Worm (Caenorhabditis elegans) whole organism, early embryonic: ENCODE data around the gene grl-13.

Experiments used
- B0310.2 ChIP-seq: sonication (generic microtip); optimal IDR thresholded peaks from 2 replicates; lab custom pipeline; 2016; ENCODE audit warnings: mild to moderate bottlenecking, missing genetic modification characterization, missing compliant biosample characterization
- F13C5.2 ChIP-seq: sonication (generic microtip); optimal IDR thresholded peaks from 2 replicates; lab custom pipeline; 2017; ENCODE audit warnings: mild to moderate bottlenecking, missing genetic modification characterization, inconsistent platforms, missing compliant biosample characterization
- aly-1 ChIP-seq: sonication (generic microtip); optimal IDR thresholded peaks from 2 replicates; lab custom pipeline; 2016; ENCODE audit warnings: missing genetic modification characterization, missing compliant biosample characterization
- ama-1 ChIP-seq: fragments of 150-350 bp; optimal IDR thresholded peaks from 2 replicates; lab custom pipeline; 2014
- ceh-13 ChIP-seq: fragments of 200-800 bp; sonication (Bioruptor generic); optimal IDR thresholded peaks from 2 replicates; lab custom pipeline; 2018; ENCODE audit warnings: mild to moderate bottlenecking, missing genetic modification characterization, missing compliant biosample characterization
- ceh-36 ChIP-seq: sonication (generic microtip); optimal IDR thresholded peaks from 2 replicates; lab custom pipeline; 2016; ENCODE audit warnings: missing genetic modification characterization, inconsistent platforms, missing compliant biosample characterization
- ets-7 ChIP-seq: sonication (generic microtip); optimal IDR thresholded peaks from 2 replicates; lab custom pipeline; 2016; ENCODE audit warnings: missing genotype, missing genetic modification characterization, missing compliant biosample characterization
- flt-1 ChIP-seq: fragments of 200-800 bp; sonication (Bioruptor generic); IDR thresholded peaks from 2 replicates; pipeline ENCODE4 v1.3.6; 2022; ENCODE audit warnings: missing genetic modification characterization, missing compliant biosample characterization
- hmbx-1 ChIP-seq: sonication (generic microtip); optimal IDR thresholded peaks from 2 replicates; lab custom pipeline; 2016; ENCODE audit warnings: mild to moderate bottlenecking, missing genetic modification characterization, missing compliant biosample characterization
- hmg-4 ChIP-seq: fragments of 200-800 bp; sonication (Bioruptor generic); optimal IDR thresholded peaks from 2 replicates; lab custom pipeline; 2018; ENCODE audit warnings: mild to moderate bottlenecking, missing genetic modification characterization, missing compliant biosample characterization
- hnd-1 ChIP-seq: sonication (generic microtip); optimal IDR thresholded peaks from 2 replicates; lab custom pipeline; 2016; ENCODE audit warnings: missing genetic modification characterization, missing compliant biosample characterization
- pes-1 ChIP-seq: fragments of 200-800 bp; sonication (Bioruptor generic); IDR thresholded peaks from 2 replicates; pipeline ENCODE4 v1.3.6; 2022; ENCODE audit warnings: missing genetic modification reagents, missing genetic modification characterization, missing compliant biosample characterization
- scrt-1 ChIP-seq: fragments of 200-800 bp; sonication (Bioruptor generic); IDR thresholded peaks from 2 replicates; pipeline ENCODE4 v1.3.6; 2022; ENCODE audit warnings: missing genetic modification characterization, missing compliant biosample characterization
- sea-1 ChIP-seq: fragments of 200-800 bp; sonication (Bioruptor generic); conservative IDR thresholded peaks from 2 replicates; pipeline ENCODE4 v1.3.6; 2022; ENCODE audit warnings: missing genetic modification characterization, missing compliant biosample characterization
- tbx-11 ChIP-seq: fragments of 200-800 bp; sonication (Bioruptor generic); IDR thresholded peaks from 2 replicates; pipeline ENCODE4 v1.3.6; 2022; ENCODE audit warnings: missing genetic modification characterization, missing compliant biosample characterization
- tbx-37 ChIP-seq: fragments of 200-800 bp; sonication (Bioruptor generic); conservative IDR thresholded peaks from 2 replicates; pipeline ENCODE4 v1.3.6; 2022; ENCODE audit warnings: missing genetic modification reagents, missing genetic modification characterization, missing compliant biosample characterization
- tra-4 ChIP-seq: sonication (generic microtip); optimal IDR thresholded peaks from 2 replicates; lab custom pipeline; 2017; ENCODE audit warnings: missing genetic modification characterization, missing compliant biosample characterization

Gene grl-13

DNA sequence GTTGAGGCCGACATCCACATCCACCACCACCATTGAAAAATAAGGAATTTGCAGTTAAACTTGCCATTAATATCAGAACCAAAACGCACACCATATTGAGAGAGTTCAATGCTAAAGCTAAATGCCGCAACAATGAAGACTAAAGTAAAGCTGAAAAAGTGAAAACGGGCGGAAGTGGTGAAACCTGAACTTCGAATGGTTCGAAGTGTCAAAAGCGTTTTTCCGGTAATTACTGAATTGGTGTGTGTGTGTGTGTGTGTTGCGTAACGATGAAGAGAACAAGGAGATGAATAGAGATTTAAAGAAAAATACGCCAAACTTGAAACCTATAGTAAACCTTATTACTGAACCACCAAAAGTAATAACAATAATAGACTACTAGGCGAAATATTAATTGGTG, at the start of gene grl-13:
grl-13 (minus strand) TSS at position 101 of the 400 bp plus-strand sequence.
- TF ChIP-seq hmbx-1 (no peak), tbx-11 (GFP tag; lab: Robert Waterston, UW) (no peak), scrt-1 (GFP tag; lab: Robert Waterston, UW) (no peak), tbx-37 (no peak)

DNA sequence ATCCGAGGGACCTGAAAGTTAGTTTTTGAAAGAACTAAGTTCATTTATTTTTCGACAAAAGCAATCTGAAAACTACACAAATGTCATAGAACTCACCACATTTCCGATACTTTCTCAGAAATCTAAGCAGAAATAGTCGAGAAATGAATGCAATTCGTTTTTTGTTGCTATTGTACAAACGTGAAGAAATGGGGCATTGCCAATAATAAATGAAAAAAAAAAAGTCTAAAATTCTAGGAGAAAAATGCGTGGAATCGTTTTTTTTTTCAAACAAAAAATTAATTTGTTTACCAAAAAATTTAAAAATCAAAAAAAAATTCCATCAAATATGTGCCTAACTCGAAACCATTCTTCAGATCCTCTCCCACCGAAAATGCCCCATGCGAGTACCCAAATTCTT, 47.3 kb upstream of the grl-13 start, which contains the start of gene Y47D7A.17:
Y47D7A.17 (minus strand) TSS at position 101 of the 400 bp plus-strand sequence.
- TF ChIP-seq B0310.2 (tag; lab: Kevin White, UChicago): no peak
- no peak for TF ChIP-seq hmbx-1
- no peak for TF ChIP-seq ama-1 (lab: Kevin White, UChicago)
- no peak for TF ChIP-seq tbx-11 (GFP tag; lab: Robert Waterston, UW)
- no peak for TF ChIP-seq hmg-4

DNA sequence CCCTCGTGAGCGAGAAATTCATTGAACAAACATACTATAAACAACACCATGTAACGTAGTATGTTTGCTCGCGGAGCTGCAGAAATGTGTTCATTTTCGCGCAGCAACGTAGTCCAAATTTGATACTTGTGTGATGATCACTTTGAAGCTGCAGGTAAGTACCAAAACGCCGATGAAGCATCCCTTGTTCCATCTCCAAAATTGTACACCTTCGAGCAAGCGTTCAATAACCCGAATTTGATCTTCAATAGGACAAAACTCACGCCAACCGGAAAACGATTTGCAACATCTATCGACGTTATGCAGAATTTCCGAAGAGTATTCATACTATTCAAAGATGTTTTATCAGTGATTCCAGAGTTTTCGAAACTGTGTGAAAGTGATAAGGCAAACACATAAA, 46.2 kb upstream of the grl-13 start, which contains the start of gene Y47D7A.3:
Y47D7A.3 (plus strand) TSS at position 301 of the 400 bp plus-strand sequence.
- TF ChIP-seq hmg-4 (no peak), pes-1 (GFP tag; lab: Robert Waterston, UW) (no peak), tra-4 (tag; lab: Kevin White, UChicago) (no peak), tbx-11 (GFP tag; lab: Robert Waterston, UW) (no peak), ama-1 (lab: Kevin White, UChicago) (no peak), flt-1 (no peak), F13C5.2 (no peak)

DNA sequence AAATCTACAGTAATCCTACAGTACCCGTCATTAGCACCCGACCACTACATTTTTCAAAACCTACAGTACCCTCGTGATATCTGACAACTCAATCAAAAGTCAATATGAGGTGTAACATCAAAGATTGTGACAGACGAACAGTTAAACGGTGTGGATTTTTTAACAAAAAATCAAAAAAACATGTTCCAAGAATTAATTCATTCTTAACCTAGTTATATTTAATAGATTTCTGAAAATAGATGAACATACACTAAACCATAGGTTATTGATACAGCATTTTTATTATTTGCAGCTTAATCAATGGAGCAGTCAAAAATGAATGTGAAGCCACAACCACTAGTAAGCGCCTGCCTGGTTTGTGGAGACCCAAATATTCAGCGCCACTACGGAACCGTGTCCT, 43.1 kb upstream of the grl-13 start, which contains the start of gene nhr-118:
nhr-118 (plus strand) TSS at position 301 of the 400 bp plus-strand sequence.
- no peak for TF ChIP-seq pes-1 (GFP tag; lab: Robert Waterston, UW)
- TF ChIP-seq tbx-11 (GFP tag; lab: Robert Waterston, UW): no peak
- no peak for TF ChIP-seq sea-1
- no peak for TF ChIP-seq tbx-37
- no peak for TF ChIP-seq scrt-1 (GFP tag; lab: Robert Waterston, UW)
- TF ChIP-seq tra-4 (tag; lab: Kevin White, UChicago): no peak
- no peak for TF ChIP-seq hnd-1 (tag; lab: Kevin White, UChicago)
- TF ChIP-seq ama-1 (lab: Kevin White, UChicago): no peak
- TF ChIP-seq hmg-4: no peak
- no peak for TF ChIP-seq ets-7
- TF ChIP-seq ceh-36 (tag; lab: Kevin White, UChicago): no peak
- TF ChIP-seq aly-1 (tag; lab: Kevin White, UChicago): no peak
- TF ChIP-seq B0310.2 (tag; lab: Kevin White, UChicago): no peak
- TF ChIP-seq hmbx-1: no peak
- TF ChIP-seq F13C5.2: no peak
- TF ChIP-seq flt-1: no peak
- no peak for TF ChIP-seq ceh-13 (GFP tag; lab: Kevin White, UChicago)

DNA sequence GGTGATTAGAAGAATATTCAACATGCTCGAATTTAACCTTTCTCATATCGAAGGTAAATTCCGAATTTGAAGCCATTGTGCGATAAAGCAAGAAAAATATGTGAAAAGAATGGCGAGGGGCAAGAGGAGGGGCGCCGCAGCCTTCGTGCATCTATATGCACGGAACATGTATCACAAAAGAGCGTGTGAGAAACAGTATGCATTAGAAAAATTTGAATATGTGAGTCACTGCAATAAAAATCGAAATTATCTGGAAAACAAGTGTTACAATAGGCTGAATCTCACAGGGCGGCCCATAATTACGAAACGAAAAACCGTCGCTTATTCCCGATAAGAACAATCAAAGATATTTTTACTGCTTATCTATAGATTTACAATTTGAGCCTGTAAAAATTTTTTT, 37.4 kb upstream of the grl-13 start, which contains the start of gene F13A2.5:
F13A2.5 (minus strand) TSS at position 101 of the 400 bp plus-strand sequence.
- no peak for TF ChIP-seq aly-1 (tag; lab: Kevin White, UChicago)
- no peak for TF ChIP-seq tbx-37
- no peak for TF ChIP-seq hmbx-1
- no peak for TF ChIP-seq ama-1 (lab: Kevin White, UChicago)
- TF ChIP-seq ceh-13 (GFP tag; lab: Kevin White, UChicago): no peak
- no peak for TF ChIP-seq flt-1
- TF ChIP-seq ets-7: no peak
- no peak for TF ChIP-seq ceh-36 (tag; lab: Kevin White, UChicago)
- TF ChIP-seq tbx-11 (GFP tag; lab: Robert Waterston, UW): no peak
- no peak for TF ChIP-seq tra-4 (tag; lab: Kevin White, UChicago)
- TF ChIP-seq scrt-1 (GFP tag; lab: Robert Waterston, UW): no peak
- TF ChIP-seq hmg-4: no peak

DNA sequence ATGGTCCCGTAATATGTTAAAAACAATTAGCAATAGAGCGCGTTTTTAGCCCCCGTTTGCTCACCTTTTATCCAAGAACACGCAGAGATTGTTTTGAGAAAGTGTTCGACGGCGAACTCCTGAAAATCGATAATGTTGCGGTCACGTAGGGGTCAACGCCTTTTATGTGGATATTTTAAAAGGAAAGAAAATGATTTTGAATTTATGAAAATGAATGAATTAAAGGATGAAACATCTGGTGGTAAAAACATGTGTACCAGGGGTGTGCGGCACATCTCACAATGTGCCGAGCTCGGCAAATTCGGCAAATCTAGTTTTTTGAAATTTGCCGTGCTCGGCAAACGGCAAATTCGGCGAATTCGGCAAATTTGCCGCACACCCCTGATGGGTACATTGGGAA, 35.7 kb upstream of the grl-13 start, which contains the start of gene F13A2.4:
F13A2.4 (minus strand) TSS at position 101 of the 400 bp plus-strand sequence.
- TF ChIP-seq hmbx-1 (no peak), tbx-37 (no peak), B0310.2 (tag; lab: Kevin White, UChicago) (no peak), ama-1 (lab: Kevin White, UChicago) (no peak), flt-1 (no peak), ceh-36 (tag; lab: Kevin White, UChicago) (no peak), scrt-1 (GFP tag; lab: Robert Waterston, UW) (no peak), ceh-13 (GFP tag; lab: Kevin White, UChicago) (no peak), F13C5.2 (no peak), aly-1 (tag; lab: Kevin White, UChicago) (no peak)

DNA sequence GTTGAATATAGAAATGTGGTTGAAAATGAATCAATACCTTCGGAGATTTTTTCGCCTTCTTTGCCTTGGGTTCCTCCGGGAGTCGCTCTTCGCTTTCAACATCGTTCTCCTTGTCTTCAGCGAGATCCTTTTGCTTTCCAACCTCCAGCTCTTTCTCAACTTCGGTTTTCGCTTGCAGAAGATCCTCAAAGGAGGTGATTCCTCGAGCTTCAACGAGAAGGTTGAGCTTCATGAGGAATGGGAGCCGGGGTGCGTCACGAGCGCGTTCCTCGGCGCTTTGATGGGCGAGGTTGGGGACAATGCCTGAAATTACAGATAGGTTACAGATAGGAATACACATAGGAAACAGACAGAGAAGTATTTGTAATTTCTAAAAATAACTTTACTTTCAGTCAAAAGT, 34.5 kb upstream of the grl-13 start:
- no peak for TF ChIP-seq hnd-1 (tag; lab: Kevin White, UChicago)
- TF ChIP-seq hmg-4: no peak
- no peak for TF ChIP-seq ama-1 (lab: Kevin White, UChicago)
- no peak for TF ChIP-seq sea-1
- TF ChIP-seq aly-1 (tag; lab: Kevin White, UChicago): no peak
- TF ChIP-seq tbx-11 (GFP tag; lab: Robert Waterston, UW): no peak
- TF ChIP-seq hmbx-1: no peak
- TF ChIP-seq tbx-37: no peak
- no peak for TF ChIP-seq scrt-1 (GFP tag; lab: Robert Waterston, UW)
- TF ChIP-seq flt-1: no peak
- no peak for TF ChIP-seq ceh-36 (tag; lab: Kevin White, UChicago)
- no peak for TF ChIP-seq F13C5.2
- no peak for TF ChIP-seq pes-1 (GFP tag; lab: Robert Waterston, UW)
- no peak for TF ChIP-seq ets-7

DNA sequence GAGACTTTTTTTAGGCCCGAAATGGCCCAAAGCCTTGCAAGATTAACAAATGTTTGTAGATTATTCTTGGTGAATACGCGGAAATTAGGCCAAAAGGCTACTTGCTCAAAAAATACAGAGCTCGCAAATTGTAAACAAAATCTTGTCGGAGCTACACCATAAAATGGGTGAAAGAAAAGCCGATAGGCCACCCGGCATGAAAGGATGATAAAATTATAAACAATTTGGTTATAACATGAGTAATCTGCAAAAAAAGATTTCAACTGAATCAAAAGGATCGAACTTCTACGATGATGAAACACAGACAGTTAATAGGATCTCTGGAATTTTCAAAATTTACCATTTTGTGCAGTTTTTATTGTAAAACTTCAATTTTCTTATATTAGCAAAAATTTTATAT, 33.7 kb upstream of the grl-13 start:
- TF ChIP-seq flt-1 (no peak), ama-1 (lab: Kevin White, UChicago) (no peak), sea-1 (no peak), hmg-4 (no peak), tbx-11 (GFP tag; lab: Robert Waterston, UW) (no peak)
